Fruit fly (Drosophila melanogaster) whole organism, wandering third instar larva: Measurements from ENCODE around the gene RhoGEF4.

Source experiments
- HLH106 ChIP-seq: fragments of 200-800 bp; optimal IDR thresholded peaks from 3 replicates; lab custom pipeline; 2019; ENCODE audit warnings: missing biosample characterization, mild to moderate bottlenecking, missing genetic modification characterization, moderate library complexity
- Rel ChIP-seq, 2 experiments: fragments of 200-800 bp; sonication (Bioruptor generic) in 1 of 2; optimal IDR thresholded peaks; 2 replicates in 1 of 2; 3 replicates in 1 of 2; lab custom pipeline; 2016 to 2019; ENCODE audit warnings: mild to moderate bottlenecking in 2 of 2, missing biosample characterization in 2 of 2, missing genetic modification characterization in 2 of 2, moderate library complexity in 1 of 2
- ey ChIP-seq: fragments of 200-800 bp; sonication (Bioruptor generic); optimal IDR thresholded peaks from 2 replicates; lab custom pipeline; 2016; ENCODE audit warnings: missing biosample characterization, missing genetic modification characterization
- psq ChIP-seq: fragments of 200-800 bp; sonication (Bioruptor generic); optimal IDR thresholded peaks from 3 replicates; lab custom pipeline; 2017; ENCODE audit warnings: missing biosample characterization, mild to moderate bottlenecking, missing genetic modification characterization, moderate library complexity

- TF ChIP-seq HLH106 (tag; lab: Kevin White, UChicago): no peak
- no peak for TF ChIP-seq ey (GFP tag; lab: Kevin White, UChicago)
- TF ChIP-seq Rel (GFP tag; optimal IDR thresholded peaks at IDR 0.05; lab: Kevin White, UChicago): no peak
- TF ChIP-seq Rel (tag; optimal IDR thresholded peaks at IDR 0.05; lab: Kevin White, UChicago): peak; percentile 100
- TF ChIP-seq psq (GFP tag; lab: Kevin White, UChicago): no peak
Measured at dm6 chr3L:7359827-7360323, 36.7 kb upstream of the RhoGEF4 start, which contains the start of gene pst.
